Worm (Caenorhabditis elegans): ENCODE measurements around the gene Y102A11A.2.
"Not testable (repeated sequence)": the region's sequence is repeated elsewhere in the genome, so short reads cannot be mapped to it uniquely, and the experiment has no call there.

ce11 chrX:2026342-2026741, at the start of gene Y102A11A.2:
- TF ChIP-seq lin-11, pha-4, F13H6.1, ref-2, unc-86, nfya-1 (tag; optimal IDR thresholded peaks at IDR 0.05): not testable (repeated sequence)

Data from whole organism, late embryonic.